Fruit fly (Drosophila melanogaster) whole organism, embryonic: ENCODE results near the gene CG10959.

Experiments used
- Atf-2 ChIP-seq: fragments of 200-800 bp; sonication (Bioruptor generic); optimal IDR thresholded peaks from 2 replicates; lab custom pipeline; 2016; ENCODE audit warnings: missing biosample characterization, missing genetic modification characterization
- Awh ChIP-seq: fragments of 200-800 bp; sonication (Bioruptor generic); IDR thresholded peaks from 2 replicates; pipeline ENCODE4, ENCODE4 v1.3.6; 2022; ENCODE audit warnings: missing biosample characterization, missing genetic modification characterization
- CG10321 ChIP-seq: fragments of 200-800 bp; sonication (Bioruptor generic); IDR thresholded peaks from 2 replicates; pipeline ENCODE4 v1.3.6; 2022; ENCODE audit warnings: missing biosample characterization, missing genetic modification characterization
- CG13424 ChIP-seq: fragments of 200-800 bp; sonication (Bioruptor generic); optimal IDR thresholded peaks from 2 replicates; lab custom pipeline; 2019; ENCODE audit warnings: missing biosample characterization, mild to moderate bottlenecking, missing genetic modification characterization, moderate library complexity
- CG15514 ChIP-seq: fragments of 200-800 bp; sonication (Bioruptor generic); optimal IDR thresholded peaks from 3 replicates; lab custom pipeline; 2017; ENCODE audit warnings: missing biosample characterization, missing genetic modification characterization, mild to moderate bottlenecking, moderate library complexity, missing genetic modification reagents
- CG1792 ChIP-seq: fragments of 200-800 bp; sonication (Bioruptor generic); optimal IDR thresholded peaks from 2 replicates; lab custom pipeline; 2016; ENCODE audit warnings: missing biosample characterization, missing genetic modification characterization
- CG18599 ChIP-seq: fragments of 200-800 bp; sonication (Bioruptor generic); optimal IDR thresholded peaks from 3 replicates; lab custom pipeline; 2017; ENCODE audit warnings: missing biosample characterization, missing genetic modification characterization, mild to moderate bottlenecking, moderate library complexity, missing genetic modification reagents
- CG2678 ChIP-seq: fragments of 200-800 bp; sonication (Bioruptor generic); optimal IDR thresholded peaks from 3 replicates; lab custom pipeline; 2019; ENCODE audit warnings: missing biosample characterization, mild to moderate bottlenecking, missing genetic modification characterization, moderate library complexity
- CG30403 ChIP-seq: fragments of 200-800 bp; sonication (Bioruptor generic); optimal IDR thresholded peaks from 3 replicates; lab custom pipeline; 2016; ENCODE audit warnings: missing biosample characterization, missing genetic modification characterization
- CG32772 ChIP-seq: fragments of 200-800 bp; sonication (Bioruptor generic); IDR thresholded peaks from 2 replicates; pipeline ENCODE4 v1.3.6; 2022; ENCODE audit warnings: missing biosample characterization, missing genetic modification characterization
- CG4282 ChIP-seq: fragments of 200-800 bp; sonication (Bioruptor generic); optimal IDR thresholded peaks from 2 replicates; lab custom pipeline; 2016; ENCODE audit warnings: missing biosample characterization, missing genetic modification characterization
- CG4424 ChIP-seq: fragments of 200-800 bp; sonication (Bioruptor generic); optimal IDR thresholded peaks from 3 replicates; lab custom pipeline; 2016; ENCODE audit warnings: missing biosample characterization, missing genetic modification characterization
- CG4617 ChIP-seq: fragments of 200-800 bp; sonication (Bioruptor generic); optimal IDR thresholded peaks from 3 replicates; lab custom pipeline; 2016; ENCODE audit warnings: missing biosample characterization, missing genetic modification characterization, borderline replicate concordance
- CG6791 ChIP-seq: fragments of 200-800 bp; sonication (Bioruptor generic); IDR thresholded peaks from 3 replicates; pipeline ENCODE4 v1.3.6; 2022; ENCODE audit warnings: missing biosample characterization, missing genetic modification characterization; ENCODE audit not compliant: partially characterized antibody
- CG7556 ChIP-seq: fragments of 200-800 bp; sonication (Bioruptor generic); optimal IDR thresholded peaks from 2 replicates; lab custom pipeline; 2017; ENCODE audit warnings: missing biosample characterization, mild to moderate bottlenecking, missing genetic modification characterization
- CG8281 ChIP-seq: fragments of 200-800 bp; sonication (Bioruptor generic); optimal IDR thresholded peaks from 2 replicates; lab custom pipeline; 2018; ENCODE audit warnings: missing biosample characterization, mild to moderate bottlenecking, missing genetic modification characterization, moderate library complexity
- CG9437 ChIP-seq: fragments of 200-800 bp; sonication (Bioruptor generic); optimal IDR thresholded peaks from 2 replicates; lab custom pipeline; 2018; ENCODE audit warnings: missing biosample characterization, mild to moderate bottlenecking, missing genetic modification characterization
- CG9609 ChIP-seq: fragments of 200-800 bp; sonication (Bioruptor generic); optimal IDR thresholded peaks from 3 replicates; lab custom pipeline; 2016; ENCODE audit warnings: missing biosample characterization, missing genetic modification characterization
- CrebB ChIP-seq: fragments of 200-800 bp; sonication (Bioruptor generic); optimal IDR thresholded peaks from 3 replicates; lab custom pipeline; 2018; ENCODE audit warnings: missing biosample characterization, mild to moderate bottlenecking, missing genetic modification characterization
- Deaf1 ChIP-seq: fragments of 200-800 bp; optimal IDR thresholded peaks from 3 replicates; lab custom pipeline; 2019; ENCODE audit warnings: missing biosample characterization, mild to moderate bottlenecking, missing genetic modification characterization, moderate library complexity
- Dfd ChIP-seq, 2 experiments: fragments of >200 bp; optimal IDR thresholded peaks; 2 replicates each; lab custom pipeline; 2017; ENCODE audit warnings: missing biosample characterization in 2 of 2, missing genetic modification characterization in 2 of 2
- Drgx ChIP-seq: fragments of 200-800 bp; sonication (Bioruptor generic); IDR thresholded peaks from 2 replicates; pipeline ENCODE4 v1.3.6; 2022; ENCODE audit warnings: missing biosample characterization, missing genetic modification characterization
- Ets65A ChIP-seq: fragments of 200-800 bp; sonication (Bioruptor generic); peaks from one replicate; lab custom pipeline; 2016; ENCODE audit warnings: missing biosample characterization, missing genetic modification characterization
- Fer2 ChIP-seq: fragments of 200-800 bp; sonication (Bioruptor generic); optimal IDR thresholded peaks from 2 replicates; lab custom pipeline; 2018; ENCODE audit warnings: missing biosample characterization, mild to moderate bottlenecking, missing genetic modification characterization, moderate library complexity
- Gsc ChIP-seq: fragments of 200-800 bp; sonication (Bioruptor generic); IDR thresholded peaks from 2 replicates; pipeline ENCODE4 v1.3.6; 2022; ENCODE audit warnings: missing biosample characterization, missing genetic modification characterization
- HLH3B ChIP-seq: fragments of 200-800 bp; sonication (Bioruptor generic); IDR thresholded peaks from 2 replicates; pipeline ENCODE4 v1.3.6; 2022; ENCODE audit warnings: missing biosample characterization, missing genetic modification characterization
- HLH4C ChIP-seq: fragments of 200-800 bp; sonication (Bioruptor generic); IDR thresholded peaks from 3 replicates; pipeline ENCODE4 v1.3.6; 2022; ENCODE audit warnings: missing biosample characterization, missing genetic modification characterization; ENCODE audit not compliant: partially characterized antibody
- HmgZ ChIP-seq: fragments of 200-800 bp; sonication (Bioruptor generic); optimal IDR thresholded peaks from 2 replicates; lab custom pipeline; 2018; ENCODE audit warnings: missing biosample characterization, mild to moderate bottlenecking, missing genetic modification characterization
- Jarid2 ChIP-seq: fragments of 200-800 bp; sonication (Bioruptor generic); optimal IDR thresholded peaks from 3 replicates; lab custom pipeline; 2017; ENCODE audit warnings: mild to moderate bottlenecking, missing biosample characterization, missing genetic modification reagents, missing genetic modification characterization
- Meics ChIP-seq: fragments of 200-800 bp; sonication (Bioruptor generic); optimal IDR thresholded peaks from 2 replicates; lab custom pipeline; 2017; ENCODE audit warnings: missing biosample characterization, mild to moderate bottlenecking, missing genetic modification characterization
- NFAT ChIP-seq: fragments of 200-800 bp; sonication (Bioruptor generic); IDR thresholded peaks from 2 replicates; pipeline ENCODE4 v1.3.6; 2022; ENCODE audit warnings: missing biosample characterization, missing genetic modification characterization
- Sry-δ ChIP-seq: fragments of 200-800 bp; sonication (Bioruptor generic); optimal IDR thresholded peaks from 2 replicates; lab custom pipeline; 2016; ENCODE audit warnings: missing biosample characterization, missing genetic modification characterization
- az2 ChIP-seq: fragments of 200-800 bp; sonication (Bioruptor generic); optimal IDR thresholded peaks from 3 replicates; lab custom pipeline; 2016; ENCODE audit warnings: missing biosample characterization, missing genetic modification characterization
- btn ChIP-seq: fragments of 200-800 bp; sonication (Bioruptor generic); optimal IDR thresholded peaks from 2 replicates; lab custom pipeline; 2016; ENCODE audit warnings: missing biosample characterization, missing genetic modification characterization
- croc ChIP-seq: fragments of 200-800 bp; sonication (Bioruptor generic); conservative IDR thresholded peaks from 3 replicates; pipeline ENCODE4 v1.3.6; 2022; ENCODE audit warnings: missing biosample characterization, missing genetic modification characterization
- en ChIP-seq: fragments of 200-800 bp; sonication (Bioruptor generic); optimal IDR thresholded peaks from 2 replicates; lab custom pipeline; 2016; ENCODE audit warnings: missing biosample characterization, missing genetic modification characterization
- fd102C ChIP-seq: fragments of 200-800 bp; sonication (Bioruptor generic); optimal IDR thresholded peaks from 2 replicates; lab custom pipeline; 2018; ENCODE audit warnings: missing biosample characterization, mild to moderate bottlenecking, missing genetic modification characterization, moderate library complexity
- ftz-f1 ChIP-seq: fragments of 200-800 bp; sonication (Bioruptor generic); optimal IDR thresholded peaks from 2 replicates; lab custom pipeline; 2016; ENCODE audit warnings: missing biosample characterization, missing genetic modification characterization
- gcm2 ChIP-seq: fragments of 200-800 bp; sonication (Bioruptor generic); optimal IDR thresholded peaks from 2 replicates; lab custom pipeline; 2016; ENCODE audit warnings: missing biosample characterization, missing genetic modification characterization
- gsb-n ChIP-seq: fragments of 200-800 bp; sonication (Bioruptor generic); optimal IDR thresholded peaks from 3 replicates; lab custom pipeline; 2018; ENCODE audit warnings: missing biosample characterization, mild to moderate bottlenecking, missing genetic modification characterization
- hbn ChIP-seq: fragments of 200-800 bp; sonication (Bioruptor generic); IDR thresholded peaks from 2 replicates; pipeline ENCODE4 v1.3.6; 2022; ENCODE audit warnings: missing biosample characterization, missing genetic modification characterization; ENCODE audit not compliant: partially characterized antibody
- klu ChIP-seq: fragments of 200-800 bp; sonication (Bioruptor generic); IDR thresholded peaks from 2 replicates; pipeline ENCODE4 v1.3.6; 2022; ENCODE audit warnings: missing biosample characterization, missing genetic modification characterization
- knrl ChIP-seq: fragments of 200-800 bp; sonication (Bioruptor generic); IDR thresholded peaks from 3 replicates; pipeline ENCODE4 v1.3.6; 2022; ENCODE audit warnings: missing biosample characterization, missing genetic modification characterization; ENCODE audit not compliant: partially characterized antibody
- lab ChIP-seq: fragments of 200-800 bp; sonication (Bioruptor generic); optimal IDR thresholded peaks from 3 replicates; lab custom pipeline; 2017; ENCODE audit warnings: missing biosample characterization, missing genetic modification characterization, mild to moderate bottlenecking, moderate library complexity, missing genetic modification reagents
- pita ChIP-seq: fragments of 200-800 bp; sonication (Bioruptor generic); optimal IDR thresholded peaks from 2 replicates; lab custom pipeline; 2017; ENCODE audit warnings: missing biosample characterization, mild to moderate bottlenecking, missing genetic modification characterization
- ro ChIP-seq: fragments of 200-800 bp; sonication (Bioruptor generic); IDR thresholded peaks from 2 replicates; pipeline ENCODE4 v1.3.6; 2022; ENCODE audit warnings: missing biosample characterization, missing genetic modification characterization
- salm ChIP-seq: fragments of 200-800 bp; sonication (Bioruptor generic); optimal IDR thresholded peaks from 2 replicates; lab custom pipeline; 2018; ENCODE audit warnings: missing biosample characterization, mild to moderate bottlenecking, missing genetic modification characterization
- slbo ChIP-seq: fragments of 200-800 bp; sonication (Bioruptor generic); IDR thresholded peaks from 2 replicates; pipeline ENCODE4 v1.3.6; 2022; ENCODE audit warnings: missing biosample characterization, missing genetic modification characterization
- tup ChIP-seq: fragments of 200-800 bp; sonication (Bioruptor generic); optimal IDR thresholded peaks from 2 replicates; lab custom pipeline; 2016; ENCODE audit warnings: missing biosample characterization, mild to moderate bottlenecking, missing genetic modification characterization, moderate library complexity
- wor ChIP-seq: fragments of 200-800 bp; sonication (Bioruptor generic); IDR thresholded peaks from 2 replicates; pipeline ENCODE4 v1.3.6; 2022; ENCODE audit warnings: missing biosample characterization, missing genetic modification characterization
- zen2 ChIP-seq: fragments of 200-800 bp; sonication (Bioruptor generic); IDR thresholded peaks from 3 replicates; pipeline ENCODE4 v1.3.6; 2022; ENCODE audit warnings: missing biosample characterization, missing genetic modification characterization; ENCODE audit not compliant: partially characterized antibody

CG10959 gene

DNA sequence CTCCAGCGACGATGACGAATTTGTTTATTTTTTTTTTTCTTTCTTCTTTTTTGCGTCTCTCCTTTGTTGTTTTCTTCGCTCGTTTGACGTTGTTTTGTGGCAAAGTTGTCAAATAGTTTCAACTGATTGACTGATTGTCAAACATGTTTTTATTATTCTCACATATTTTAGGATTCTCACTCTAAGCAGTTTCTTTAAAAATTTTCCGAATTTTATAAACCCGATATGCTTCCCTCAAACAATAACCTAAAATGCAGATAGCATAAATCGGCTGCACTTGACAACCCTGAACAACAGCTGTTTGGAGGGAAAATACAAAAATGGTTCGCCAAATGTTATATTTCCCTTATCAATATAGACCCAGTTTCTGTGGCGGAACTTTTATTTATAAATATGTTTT lies 5.0 kb upstream of the CG10959 start, which contains the start of gene CG17982 (continued):
- TF ChIP-seq gsb-n (tag; lab: Kevin White, UChicago): peak; percentile 75
- peak; percentile 60 for TF ChIP-seq Deaf1 (tag; lab: Kevin White, UChicago)
- TF ChIP-seq CG4424 (GFP tag; lab: Kevin White, UChicago): peak; percentile 82
- peak; percentile 97 for TF ChIP-seq Ets65A (GFP tag; lab: Kevin White, UChicago)
- no peak for TF ChIP-seq Jarid2
- peak; percentile 48 for TF ChIP-seq Sry-δ (GFP tag; lab: Kevin White, UChicago)
- TF ChIP-seq wor (GFP tag; lab: Robert Waterston, UW): peak; percentile 46
- TF ChIP-seq CG32772 (GFP tag; lab: Robert Waterston, UW): peak; percentile 73
- peak; percentile 89 for TF ChIP-seq CG13424
- TF ChIP-seq knrl: no peak
- peak; percentile 80 for TF ChIP-seq Fer2 (tag; lab: Kevin White, UChicago)
- peak; percentile 80 for TF ChIP-seq CG7556 (GFP tag; lab: Kevin White, UChicago)
- TF ChIP-seq Dfd (GFP tag; optimal IDR thresholded peaks at IDR 0.05; lab: Kevin White, UChicago): no peak
- TF ChIP-seq HmgZ (tag; lab: Kevin White, UChicago): peak; percentile 90
- peak; percentile 63 for TF ChIP-seq salm (tag; lab: Kevin White, UChicago)
- TF ChIP-seq zen2 (GFP tag; lab: Robert Waterston, UW): no peak
- no peak for TF ChIP-seq HLH4C (GFP tag; lab: Robert Waterston, UW)
- peak; percentile 69 for TF ChIP-seq en (GFP tag; lab: Kevin White, UChicago)
- TF ChIP-seq CG10321 (GFP tag; lab: Robert Waterston, UW): no peak
- TF ChIP-seq hbn (GFP tag; lab: Robert Waterston, UW): peak; percentile 16; the same call in 1 of the 2 replicates
- TF ChIP-seq croc (GFP tag; lab: Robert Waterston, UW): peak; percentile 53
- peak; percentile 78 for TF ChIP-seq HLH3B
- TF ChIP-seq Drgx (GFP tag; lab: Robert Waterston, UW): peak; percentile 89
- TF ChIP-seq Atf-2 (GFP tag; lab: Kevin White, UChicago): peak; percentile 72
- no peak for TF ChIP-seq CG6791 (GFP tag; lab: Robert Waterston, UW)
- TF ChIP-seq CG2678 (tag; lab: Kevin White, UChicago): peak; percentile 90
- TF ChIP-seq CG8281 (tag; lab: Kevin White, UChicago): peak; percentile 71
- TF ChIP-seq CG9437 (GFP tag; lab: Kevin White, UChicago): peak; percentile 67
- peak; percentile 76 for TF ChIP-seq CG9609 (GFP tag; lab: Kevin White, UChicago)
- no peak for TF ChIP-seq gcm2 (GFP tag; lab: Kevin White, UChicago)
- TF ChIP-seq slbo (GFP tag; lab: Robert Waterston, UW): peak; percentile 88
- no peak for TF ChIP-seq Gsc (GFP tag; lab: Robert Waterston, UW)
- TF ChIP-seq NFAT: peak; percentile 66
- peak; percentile 93 for TF ChIP-seq CG15514
- TF ChIP-seq CrebB (tag; lab: Kevin White, UChicago): peak; percentile 75
- TF ChIP-seq ftz-f1 (GFP tag; lab: Kevin White, UChicago): no peak
- peak; percentile 63 for TF ChIP-seq CG1792 (GFP tag; lab: Kevin White, UChicago)
- TF ChIP-seq lab (GFP tag; lab: Kevin White, UChicago): peak; percentile 89
- peak; percentile 84 for TF ChIP-seq Meics
- peak; percentile 84 for TF ChIP-seq az2
- no peak for TF ChIP-seq pita (GFP tag; lab: Kevin White, UChicago)
- TF ChIP-seq CG4282 (GFP tag; lab: Kevin White, UChicago): peak; percentile 69
- TF ChIP-seq tup: peak; percentile 68
- TF ChIP-seq klu (GFP tag; lab: Robert Waterston, UW): peak; percentile 71
- peak; percentile 86 for TF ChIP-seq CG30403 (GFP tag; lab: Kevin White, UChicago)
- TF ChIP-seq Awh: peak; percentile 53; the same call in 1 of the 2 replicates
- TF ChIP-seq CG4617 (GFP tag; lab: Kevin White, UChicago): peak; percentile 61
- no peak for TF ChIP-seq fd102C (GFP tag; lab: Kevin White, UChicago)
- peak; percentile 87 for TF ChIP-seq CG18599 (GFP tag; lab: Kevin White, UChicago)
- TF ChIP-seq ro (GFP tag; lab: Robert Waterston, UW): no peak
- TF ChIP-seq btn (GFP tag; lab: Kevin White, UChicago): peak; percentile 73
